Fruit fly (Drosophila melanogaster): ENCODE data around the gene CG10514.

The CG10514 gene

DNA sequence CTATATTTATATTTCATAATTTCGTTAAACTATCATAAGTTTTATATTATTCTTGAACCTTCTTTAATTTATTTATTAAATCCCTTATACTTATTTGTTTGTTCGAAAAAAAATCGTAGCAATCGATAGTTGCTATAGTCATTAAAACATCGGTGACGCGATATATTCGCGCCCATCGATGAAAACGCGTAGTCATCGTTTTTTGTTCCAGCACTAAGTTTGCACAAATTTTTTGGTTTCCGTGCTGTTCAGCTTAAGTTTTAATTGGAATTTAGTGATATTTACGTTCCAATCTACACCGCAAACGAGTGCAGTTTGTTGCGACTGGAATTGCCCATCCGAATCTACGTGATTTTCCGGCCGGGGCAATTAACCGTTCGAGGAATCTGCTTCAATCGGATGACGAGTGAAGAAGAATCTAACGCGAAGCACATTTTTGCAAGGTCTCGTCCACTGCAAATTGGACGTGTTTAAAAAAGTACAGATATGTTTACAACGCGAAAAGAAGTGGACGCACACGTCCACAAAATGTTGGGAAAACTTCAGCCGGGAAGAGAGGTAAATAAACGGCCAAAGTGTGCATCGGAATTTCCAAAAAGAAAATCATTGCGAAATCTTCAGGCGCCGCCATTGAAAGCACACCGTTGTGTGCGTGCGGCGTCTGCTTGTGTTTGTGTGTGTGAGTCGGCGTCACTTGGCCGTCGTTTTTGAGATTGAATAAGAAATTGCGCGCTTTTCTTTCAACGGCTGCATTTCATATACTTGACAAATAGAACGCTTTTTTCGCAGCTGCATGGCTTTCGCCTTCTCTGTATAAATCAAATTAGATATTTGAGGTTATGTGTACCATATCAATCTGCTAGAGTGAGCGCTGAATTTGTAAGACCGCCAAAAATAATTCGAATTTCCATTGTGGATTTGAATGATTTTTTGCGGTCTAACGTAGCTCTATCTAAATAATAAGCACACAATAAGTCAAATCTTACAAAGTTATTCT is 30.2 kb downstream of the CG10514 start, which contains the start of gene Nup358:
TSS of gene Nup358 (plus strand) at position 204 of the 997 bp plus-strand sequence.
- TF ChIP-seq dmrt93B (GFP tag; optimal IDR thresholded peaks at IDR 0.05): no peak
- peak; percentile 5 for TF ChIP-seq Sp1 (GFP tag; optimal IDR thresholded peaks at IDR 0.05)
- TF ChIP-seq Jra (GFP tag; optimal IDR thresholded peaks at IDR 0.05): no peak
- TF ChIP-seq Rel (GFP tag; optimal IDR thresholded peaks at IDR 0.05): no peak
- peak; percentile 18 for TF ChIP-seq Rel (tag; optimal IDR thresholded peaks at IDR 0.05)
- no peak for TF ChIP-seq Myc (optimal IDR thresholded peaks at IDR 0.05)
- TF ChIP-seq psq (GFP tag; optimal IDR thresholded peaks at IDR 0.05): no peak

dm6 chr3R:25247379-25247869 is 32.2 kb downstream of the CG10514 start, which contains the start of the genes RpS27 and Nup37:
Gene RpS27 (minus strand): TSS chr3R:25247514.
Gene Nup37 (plus strand): TSS chr3R:25247658.
- TF ChIP-seq Hr78 (GFP tag; optimal IDR thresholded peaks at IDR 0.05) (no peak), Rel (GFP tag; optimal IDR thresholded peaks at IDR 0.05) (peak; percentile 53), Rel (tag; optimal IDR thresholded peaks at IDR 0.05) (peak; percentile 83), fru (GFP tag; optimal IDR thresholded peaks at IDR 0.05) (peak; percentile 96), CG32264 (GFP tag; optimal IDR thresholded peaks at IDR 0.05) (peak; percentile 91), brk (GFP tag; optimal IDR thresholded peaks at IDR 0.05) (no peak), Hr83 (GFP tag; optimal IDR thresholded peaks at IDR 0.05; ENCODE audit: poor library complexity, severe bottlenecking) (peak; percentile 99), dl (GFP tag; optimal IDR thresholded peaks at IDR 0.05; ENCODE audit: insufficient read depth in 1 of 2, partially characterized antibody in 2 of 2) (no peak), CG9705 (GFP tag; optimal IDR thresholded peaks at IDR 0.05) (peak; percentile 99), Mio (GFP tag; optimal IDR thresholded peaks at IDR 0.05) (peak; percentile 92), CrebA (GFP tag; optimal IDR thresholded peaks at IDR 0.05; ENCODE audit: borderline replicate concordance) (no peak), Jra (GFP tag; optimal IDR thresholded peaks at IDR 0.05) (no peak), Dfd (GFP tag; optimal IDR thresholded peaks at IDR 0.05) (no peak), sv (GFP tag; optimal IDR thresholded peaks at IDR 0.05) (peak; percentile 96), h (GFP tag; optimal IDR thresholded peaks at IDR 0.05) (peak; percentile 96), lola (GFP tag; optimal IDR thresholded peaks at IDR 0.05) (no peak), foxo (GFP tag; optimal IDR thresholded peaks at IDR 0.05) (peak; percentile 81 to 97), ey (GFP tag; optimal IDR thresholded peaks at IDR 0.05) (peak; percentile 90), Sp1 (GFP tag; optimal IDR thresholded peaks at IDR 0.05) (peak; percentile 97), Hnf4 (GFP tag; optimal IDR thresholded peaks at IDR 0.05) (no peak), Dif (GFP tag; optimal IDR thresholded peaks at IDR 0.05; ENCODE audit: partially characterized antibody) (no peak), N (GFP tag; optimal IDR thresholded peaks at IDR 0.05) (no peak), Abd-B (GFP tag; optimal IDR thresholded peaks at IDR 0.05) (no peak), usp (GFP tag; optimal IDR thresholded peaks at IDR 0.05) (no peak), HLH106 (tag; optimal IDR thresholded peaks at IDR 0.05) (peak; percentile 96), OdsH (GFP tag; optimal IDR thresholded peaks at IDR 0.05) (peak; percentile 95), psq (GFP tag; optimal IDR thresholded peaks at IDR 0.05) (peak; percentile 89), dmrt93B (GFP tag; optimal IDR thresholded peaks at IDR 0.05) (peak; percentile 99), pan (optimal IDR thresholded peaks at IDR 0.05) (no peak), rgr (GFP tag; optimal IDR thresholded peaks at IDR 0.05) (peak; percentile 99), br (GFP tag; optimal IDR thresholded peaks at IDR 0.05) (peak; percentile 98), woc (GFP tag; optimal IDR thresholded peaks at IDR 0.05) (peak; percentile 77), dsf (GFP tag; optimal IDR thresholded peaks at IDR 0.05; ENCODE audit: borderline replicate concordance) (peak; percentile 79), GATAd (GFP tag; optimal IDR thresholded peaks at IDR 0.05) (peak; percentile 89), sage (GFP tag; optimal IDR thresholded peaks at IDR 0.05) (peak; percentile 66), jim (GFP tag; optimal IDR thresholded peaks at IDR 0.05) (peak; percentile 7), Myc (optimal IDR thresholded peaks at IDR 0.05) (peak; percentile 25), tai (GFP tag; optimal IDR thresholded peaks at IDR 0.05) (no peak), Vsx2 (GFP tag; optimal IDR thresholded peaks at IDR 0.05; ENCODE audit: partially characterized antibody) (no peak)
